Worm (Caenorhabditis elegans) whole organism, L2 larva: ENCODE measurements around the gene fbxa-190.

ENCODE experiments used
- C34F6.9 ChIP-seq: fragments of 150-350 bp; optimal IDR thresholded peaks from 2 replicates; lab custom pipeline; 2014; ENCODE audit warnings: missing biosample characterization, missing genetic modification characterization
- F13H6.1 ChIP-seq: sonication (generic microtip); optimal IDR thresholded peaks from 2 replicates; lab custom pipeline; 2016; ENCODE audit warnings: missing genetic modification characterization, missing compliant biosample characterization
- aly-2 ChIP-seq: fragments of 150-350 bp; optimal IDR thresholded peaks from 2 replicates; lab custom pipeline; 2014; ENCODE audit warnings: missing biosample characterization, missing genetic modification characterization
- ama-1 ChIP-seq: fragments of 150-350 bp; optimal IDR thresholded peaks from 2 replicates; lab custom pipeline; 2018; ENCODE audit warnings: inconsistent platforms
- ceh-82 ChIP-seq: fragments of 150-350 bp; optimal IDR thresholded peaks from 2 replicates; lab custom pipeline; 2014; ENCODE audit warnings: missing biosample characterization, missing genetic modification characterization
- crh-2 ChIP-seq: sonication (generic microtip); optimal IDR thresholded peaks from 2 replicates; lab custom pipeline; 2017; ENCODE audit warnings: missing biosample characterization, missing genetic modification characterization
- egl-27 ChIP-seq: sonication (generic microtip); optimal IDR thresholded peaks from 3 replicates; lab custom pipeline; 2017; ENCODE audit warnings: missing biosample characterization, missing genetic modification reagents, missing genetic modification characterization
- elt-1 ChIP-seq: fragments of 150-350 bp; optimal IDR thresholded peaks from 2 replicates; lab custom pipeline; 2014; ENCODE audit warnings: missing biosample characterization, missing genetic modification characterization
- elt-3 ChIP-seq: sonication (generic microtip); optimal IDR thresholded peaks from 2 replicates; lab custom pipeline; 2017; ENCODE audit warnings: missing biosample characterization, missing genetic modification characterization
- fos-1 ChIP-seq: fragments of 150-350 bp; optimal IDR thresholded peaks from 2 replicates; lab custom pipeline; 2014; ENCODE audit warnings: missing biosample characterization, missing genetic modification characterization
- gmeb-1 ChIP-seq: fragments of 150-350 bp; optimal IDR thresholded peaks from 2 replicates; lab custom pipeline; 2014; ENCODE audit warnings: missing biosample characterization, missing genetic modification characterization
- lin-11 ChIP-seq: fragments of 150-350 bp; sonication (generic microtip); optimal IDR thresholded peaks from 2 replicates; lab custom pipeline; 2014; ENCODE audit warnings: missing biosample characterization, missing genetic modification characterization, inconsistent platforms, mixed read lengths
- lin-13 ChIP-seq: fragments of 150-350 bp; optimal IDR thresholded peaks from 2 replicates; lab custom pipeline; 2014; ENCODE audit warnings: missing biosample characterization, missing genetic modification reagents, missing genetic modification characterization
- lsy-2 ChIP-seq, 2 experiments: fragments of 150-350 bp in 1 of 2; sonication (generic microtip) in 1 of 2; optimal IDR thresholded peaks; 2 replicates each; lab custom pipeline; 2014 to 2017; ENCODE audit warnings: missing biosample characterization in 2 of 2, missing genetic modification characterization in 2 of 2
- mab-5 ChIP-seq: fragments of 150-350 bp; optimal IDR thresholded peaks from 2 replicates; lab custom pipeline; 2014; ENCODE audit warnings: missing biosample characterization, missing genetic modification characterization
- mbf-1 ChIP-seq: sonication (generic microtip); optimal IDR thresholded peaks from 2 replicates; lab custom pipeline; 2017; ENCODE audit warnings: missing biosample characterization, missing genetic modification characterization
- mdl-1 ChIP-seq, 2 experiments: fragments of 150-350 bp in 1 of 2; sonication (generic microtip) in 1 of 2; optimal IDR thresholded peaks; 2 replicates each; lab custom pipeline; 2017; ENCODE audit warnings: missing biosample characterization in 2 of 2, missing genetic modification characterization in 2 of 2
- nhr-11 ChIP-seq: fragments of 150-350 bp; optimal IDR thresholded peaks from 2 replicates; lab custom pipeline; 2014; ENCODE audit warnings: missing biosample characterization, missing genetic modification characterization
- nhr-12 ChIP-seq: fragments of 150-350 bp; optimal IDR thresholded peaks from 2 replicates; lab custom pipeline; 2014; ENCODE audit warnings: missing biosample characterization, missing genetic modification characterization
- nhr-129 ChIP-seq: fragments of 150-350 bp; optimal IDR thresholded peaks from 2 replicates; lab custom pipeline; 2014; ENCODE audit warnings: missing biosample characterization, missing genetic modification characterization
- nhr-23 ChIP-seq: fragments of 150-350 bp; optimal IDR thresholded peaks from 2 replicates; lab custom pipeline; 2014; ENCODE audit warnings: missing biosample characterization, missing genetic modification reagents, missing genetic modification characterization
- nhr-237 ChIP-seq: fragments of 150-350 bp; optimal IDR thresholded peaks from 2 replicates; lab custom pipeline; 2014; ENCODE audit warnings: missing biosample characterization, missing genetic modification characterization
- nhr-25 ChIP-seq: fragments of 150-350 bp; sonication (generic microtip); optimal IDR thresholded peaks from 3 replicates; lab custom pipeline; 2014; ENCODE audit warnings: missing biosample characterization, missing genetic modification characterization
- nhr-6 ChIP-seq: fragments of 150-350 bp; optimal IDR thresholded peaks from 2 replicates; lab custom pipeline; 2014; ENCODE audit warnings: missing biosample characterization, missing genetic modification characterization
- nhr-77 ChIP-seq: fragments of 150-350 bp; optimal IDR thresholded peaks from 2 replicates; lab custom pipeline; 2014; ENCODE audit warnings: missing biosample characterization, missing genetic modification characterization
- skn-1 ChIP-seq: sonication (generic microtip); optimal IDR thresholded peaks from 2 replicates; lab custom pipeline; 2017; ENCODE audit warnings: missing biosample characterization, missing genetic modification characterization
- sma-3 ChIP-seq: sonication (generic microtip); optimal IDR thresholded peaks from 2 replicates; lab custom pipeline; 2016; ENCODE audit warnings: missing genetic modification reagents, missing genetic modification characterization, missing compliant biosample characterization
- sma-9 ChIP-seq, 2 experiments: fragments of 150-350 bp in 1 of 2; sonication (generic microtip) in 1 of 2; optimal IDR thresholded peaks; 2 replicates each; lab custom pipeline; 2014 to 2016; ENCODE audit warnings: missing genetic modification characterization in 2 of 2, mild to moderate bottlenecking in 1 of 2, missing biosample characterization in 1 of 2, missing compliant biosample characterization in 1 of 2, missing genetic modification reagents in 1 of 2, moderate library complexity in 1 of 2
- snpc-4 ChIP-seq: fragments of 150-350 bp; optimal IDR thresholded peaks from 2 replicates; lab custom pipeline; 2014; ENCODE audit warnings: missing biosample characterization, missing genetic modification characterization
- unc-39 ChIP-seq: fragments of 150-350 bp; optimal IDR thresholded peaks from 2 replicates; lab custom pipeline; 2014; ENCODE audit warnings: missing biosample characterization, missing genetic modification characterization
- unc-55 ChIP-seq: fragments of 150-350 bp; sonication (generic microtip); optimal IDR thresholded peaks from 3 replicates; lab custom pipeline; 2014; ENCODE audit warnings: missing biosample characterization, missing genetic modification reagents, missing genetic modification characterization
- ztf-1 ChIP-seq: fragments of 200-800 bp; sonication (Bioruptor generic); conservative IDR thresholded peaks from 2 replicates; pipeline ENCODE4 v1.3.6; 2022; ENCODE audit warnings: missing genetic modification characterization, missing compliant biosample characterization
- ztf-11 ChIP-seq: sonication (generic microtip); optimal IDR thresholded peaks from 2 replicates; lab custom pipeline; 2017; ENCODE audit warnings: missing biosample characterization, missing genetic modification characterization
- ztf-4 ChIP-seq: fragments of 150-350 bp; optimal IDR thresholded peaks from 2 replicates; lab custom pipeline; 2014; ENCODE audit warnings: missing biosample characterization, missing genetic modification characterization

fbxa-190 gene

ce11 chrX:1327201-1327600, 44.6 kb upstream of the fbxa-190 start:
- TF ChIP-seq nhr-23 (no peak), lin-13 (GFP tag; lab: Kevin White, UChicago) (no peak), elt-3 (tag; lab: Kevin White, UChicago) (no peak), nhr-11 (tag; lab: Kevin White, UChicago) (no peak), elt-1 (tag; lab: Kevin White, UChicago) (no peak), nhr-25 (no peak), egl-27 (tag; lab: Kevin White, UChicago) (no peak), nhr-77 (no peak), skn-1 (tag; lab: Kevin White, UChicago) (no peak), unc-39 (no peak), mbf-1 (no peak), ztf-4 (tag; lab: Kevin White, UChicago) (no peak)
- TF ChIP-seq, all 48 proteins: peak for 0

ce11 chrX:1329847-1330246, 42.0 kb upstream of the fbxa-190 start, which contains the start of gene F21E9.2:
Gene F21E9.2 (minus strand): TSS chrX:1329947.
- TF ChIP-seq gmeb-1 (tag; lab: Kevin White, UChicago) (no peak), F13H6.1 (tag; lab: Kevin White, UChicago) (no peak), nhr-12 (tag; lab: Kevin White, UChicago) (no peak), nhr-6 (tag; lab: Kevin White, UChicago) (no peak), crh-2 (tag; lab: Kevin White, UChicago) (no peak), ztf-11 (tag; lab: Kevin White, UChicago) (no peak), elt-3 (tag; lab: Kevin White, UChicago) (no peak), nhr-25 (no peak), nhr-23 (no peak), ztf-4 (tag; lab: Kevin White, UChicago) (no peak), mdl-1 (tag; optimal IDR thresholded peaks at IDR 0.05; lab: Kevin White, UChicago) (no peak), mab-5 (tag; lab: Kevin White, UChicago) (no peak), nhr-237 (tag; lab: Kevin White, UChicago) (no peak), nhr-77 (no peak), unc-39 (no peak)

ce11 chrX:1337009-1337408, 34.8 kb upstream of the fbxa-190 start, which contains the start of gene ttr-37:
Gene ttr-37 (minus strand): TSS chrX:1337175.
- TF ChIP-seq nhr-77 = no peak
- peak; percentile 46 for TF ChIP-seq gmeb-1 (tag; lab: Kevin White, UChicago)
- TF ChIP-seq nhr-129 (tag; lab: Kevin White, UChicago) = peak; percentile 19
- TF ChIP-seq lin-11 (tag; lab: Kevin White, UChicago) = no peak
- TF ChIP-seq sma-3 (GFP tag; lab: Kevin White, UChicago) = peak; percentile 11
- no peak for TF ChIP-seq mbf-1
- no peak for TF ChIP-seq snpc-4 (tag; lab: Kevin White, UChicago)
- TF ChIP-seq sma-9 (GFP tag; optimal IDR thresholded peaks at IDR 0.05; lab: Kevin White, UChicago) = peak; percentile 62
- TF ChIP-seq sma-9 (tag; optimal IDR thresholded peaks at IDR 0.05; lab: Kevin White, UChicago) = no peak
- peak; percentile 81 for TF ChIP-seq crh-2 (tag; lab: Kevin White, UChicago)
- TF ChIP-seq fos-1 = peak; percentile 53

- TF ChIP-seq sma-3 (GFP tag; lab: Kevin White, UChicago) (no peak), lsy-2 (tag; optimal IDR thresholded peaks at IDR 0.05; lab: Kevin White, UChicago) (no peak), C34F6.9 (tag; lab: Kevin White, UChicago) (no peak), mbf-1 (no peak)
Measured at ce11 chrX:1337834-1338233, 34.0 kb upstream of the fbxa-190 start.

- TF ChIP-seq aly-2 (no peak), F13H6.1 (tag; lab: Kevin White, UChicago) (peak; percentile 21), nhr-77 (no peak), lin-13 (GFP tag; lab: Kevin White, UChicago) (peak; percentile 17), C34F6.9 (tag; lab: Kevin White, UChicago) (peak; percentile 38), gmeb-1 (tag; lab: Kevin White, UChicago) (peak; percentile 27), unc-55 (GFP tag; lab: Kevin White, UChicago) (peak; percentile 15), ztf-1 (GFP tag; lab: Robert Waterston, UW) (no peak), elt-3 (tag; lab: Kevin White, UChicago) (no peak), ceh-82 (tag; lab: Kevin White, UChicago) (no peak), nhr-129 (tag; lab: Kevin White, UChicago) (peak; percentile 17), mab-5 (tag; lab: Kevin White, UChicago) (no peak), lsy-2 (tag; optimal IDR thresholded peaks at IDR 0.05; lab: Kevin White, UChicago) (peak; percentile 22 to 37), mdl-1 (tag; optimal IDR thresholded peaks at IDR 0.05; lab: Kevin White, UChicago) (no peak), nhr-25 (peak; percentile 29), sma-3 (GFP tag; lab: Kevin White, UChicago) (peak; percentile 13), crh-2 (tag; lab: Kevin White, UChicago) (peak; percentile 46), nhr-23 (no peak), mbf-1 (no peak), ama-1 (no peak), nhr-12 (tag; lab: Kevin White, UChicago) (no peak)
Measured at ce11 chrX:1338906-1339673, 32.7 kb upstream of the fbxa-190 start.
